Fruit fly (Drosophila melanogaster) whole organism, adult: ENCODE results near the gene P5CDh1.
A peak's percentile ranks its signal among the peaks of the same experiment; 100 is the strongest.

Experiments used
- CG11617 ChIP-seq: fragments of 200-800 bp; sonication (Bioruptor generic); optimal IDR thresholded peaks from 2 replicates; lab custom pipeline; 2017; ENCODE audit warnings: mild to moderate bottlenecking, missing biosample characterization, missing genetic modification reagents, missing genetic modification characterization
- CG1620 ChIP-seq: fragments of 200-800 bp; sonication (Bioruptor generic); optimal IDR thresholded peaks from 2 replicates; lab custom pipeline; 2016; ENCODE audit warnings: missing biosample characterization, missing genetic modification characterization
- tj ChIP-seq: fragments of 200-800 bp; sonication (Bioruptor generic); optimal IDR thresholded peaks from 3 replicates; lab custom pipeline; 2017; ENCODE audit warnings: missing biosample characterization, mild to moderate bottlenecking, missing genetic modification characterization, moderate library complexity

DNA sequence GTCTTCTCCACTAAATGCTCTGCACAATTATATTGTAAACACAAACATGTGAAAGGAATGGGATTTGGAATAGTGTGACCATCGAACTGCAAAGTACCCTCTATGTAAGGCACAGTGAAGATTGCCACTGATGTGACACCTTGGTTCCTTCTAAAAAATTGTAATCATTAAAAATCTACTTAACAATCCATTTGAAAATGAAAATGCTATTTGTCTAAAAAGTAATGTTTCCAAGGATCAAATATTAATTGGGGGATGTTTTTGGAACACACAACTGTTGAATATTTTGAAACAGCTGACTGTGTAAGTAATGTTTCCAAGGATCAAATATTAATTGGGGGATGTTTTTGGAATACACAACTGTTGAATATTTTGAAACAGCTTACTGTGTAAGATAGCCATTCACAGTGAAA lies 13.0 kb downstream of the P5CDh1 start, which contains the start of gene CG32448:
- TF ChIP-seq tj (no peak), CG1620 (GFP tag; lab: Kevin White, UChicago) (peak; percentile 27), CG11617 (GFP tag; lab: Kevin White, UChicago) (peak; percentile 3)
